Worm (Caenorhabditis elegans): ENCODE results near the gene clec-58.
"Not testable (repeated sequence)": the region's sequence is repeated elsewhere in the genome, so short reads cannot be mapped to it uniquely, and the experiment has no call there.

clec-58 gene

ce11 chrII:10443898-10444297 is 32.0 kb downstream of the clec-58 start:
- TF ChIP-seq gei-17 (GFP tag; optimal IDR thresholded peaks at IDR 0.05) (no peak), athp-1 (tag; optimal IDR thresholded peaks at IDR 0.05) (no peak), sptf-2 (GFP tag; optimal IDR thresholded peaks at IDR 0.05) (no peak), nhr-80 (tag; optimal IDR thresholded peaks at IDR 0.05) (peak; percentile 75), B0035.1 (tag; optimal IDR thresholded peaks at IDR 0.05) (no peak), lsy-27 (tag; optimal IDR thresholded peaks at IDR 0.05; ENCODE audit: borderline replicate concordance, insufficient read depth) (no peak), egl-44 (GFP tag; IDR thresholded peaks at IDR 0.05) (no peak), lin-35 (GFP tag; optimal IDR thresholded peaks at IDR 0.05) (no peak), F55B11.4 (tag; optimal IDR thresholded peaks at IDR 0.05; ENCODE audit: borderline replicate concordance, insufficient read depth) (no peak)

ce11 chrII:10442846-10443245 is 33.1 kb downstream of the clec-58 start, which contains the start of gene ZK673.1:
TSS of gene ZK673.1 (plus strand) at chrII:10443146.
- not testable (repeated sequence) for TF ChIP-seq bed-1 (GFP tag; IDR thresholded peaks at IDR 0.05); lir-1 (GFP tag; conservative IDR thresholded peaks at IDR 0.05); F52B5.7 (tag; optimal IDR thresholded peaks at IDR 0.05)

- TF ChIP-seq lin-40 (tag; optimal IDR thresholded peaks at IDR 0.05), result no peak
- no peak for TF ChIP-seq T26A5.8 (tag; optimal IDR thresholded peaks at IDR 0.05)
- no peak for TF ChIP-seq F10E7.11 (tag; optimal IDR thresholded peaks at IDR 0.05)
- no peak for TF ChIP-seq lin-26 (GFP tag; IDR thresholded peaks at IDR 0.05)
- no peak for TF ChIP-seq somi-1 (GFP tag; optimal IDR thresholded peaks at IDR 0.05)
- no peak for TF ChIP-seq egl-18 (GFP tag; IDR thresholded peaks at IDR 0.05)
- no peak for TF ChIP-seq F23B12.7 (tag; optimal IDR thresholded peaks at IDR 0.05; ENCODE audit: insufficient read depth)
These were observed 36.0 kb downstream of the clec-58 start, which contains the start of gene E04D5.4 for ce11 chrII:10439976-10440375. TSS of gene E04D5.4 (plus strand) at chrII:10440276.

ce11 chrII:10437840-10438239 is 38.1 kb downstream of the clec-58 start:
- no peak for TF ChIP-seq dpff-1 (tag; optimal IDR thresholded peaks at IDR 0.05)
- no peak for TF ChIP-seq lir-1 (GFP tag; conservative IDR thresholded peaks at IDR 0.05)
- no peak for TF ChIP-seq nhr-27 (tag; optimal IDR thresholded peaks at IDR 0.05)
- TF ChIP-seq nfyb-1 (GFP tag; IDR thresholded peaks at IDR 0.05), result no peak
- TF ChIP-seq lsl-1 (GFP tag; optimal IDR thresholded peaks at IDR 0.05), result no peak
- TF ChIP-seq nhr-179 (tag; optimal IDR thresholded peaks at IDR 0.05), result no peak
- no peak for TF ChIP-seq nhr-120 (GFP tag; IDR thresholded peaks at IDR 0.05)
- TF ChIP-seq F52B5.7 (tag; optimal IDR thresholded peaks at IDR 0.05), result no peak
- no peak for TF ChIP-seq rpc-1 (optimal IDR thresholded peaks at IDR 0.05)
- TF ChIP-seq rpc-1 (tag; optimal IDR thresholded peaks at IDR 0.05), result no peak
- TF ChIP-seq sea-2 (GFP tag; IDR thresholded peaks at IDR 0.05), result no peak
- TF ChIP-seq ekl-4 (GFP tag; IDR thresholded peaks at IDR 0.05), result no peak

- TF ChIP-seq attf-6 (GFP tag; IDR thresholded peaks at IDR 0.05), result no peak
- TF ChIP-seq sdz-38 (tag; optimal IDR thresholded peaks at IDR 0.05), result no peak
- no peak for TF ChIP-seq him-1 (tag; optimal IDR thresholded peaks at IDR 0.05)
These were observed 40.1 kb downstream of the clec-58 start, which contains the start of gene cut-4 for ce11 chrII:10435836-10436235. TSS of gene cut-4 (plus strand) at chrII:10436136.
